Fruit fly (Drosophila melanogaster) Kc167 (cell line): ENCODE results near the gene CG13062.

Source experiments
- Myc ChIP-seq: fragments of >200 bp; optimal IDR thresholded peaks from 2 replicates; lab custom pipeline; 2017; ENCODE audit warnings: missing external identifiers
- Sin3A ChIP-seq: fragments of >200 bp; optimal IDR thresholded peaks from 2 replicates; lab custom pipeline; 2018; ENCODE audit warnings: missing external identifiers
- h ChIP-seq: fragments of >200 bp; optimal IDR thresholded peaks from 3 replicates; lab custom pipeline; 2018; ENCODE audit warnings: missing external identifiers
- insv ChIP-seq: fragments of >200 bp; optimal IDR thresholded peaks from 3 replicates; lab custom pipeline; 2018; ENCODE audit warnings: missing external identifiers
- psq ChIP-seq: fragments of >200 bp; optimal IDR thresholded peaks from 2 replicates; lab custom pipeline; 2017; ENCODE audit warnings: missing external identifiers
- ttk ChIP-seq: sonication (Bioruptor generic); optimal IDR thresholded peaks from 2 replicates; lab custom pipeline; 2017; ENCODE audit warnings: missing external identifiers

dm6 chr3L:16303078-16303477, 11.0 kb upstream of the CG13062 start, which contains the start of gene CG13044:
- TF ChIP-seq psq (lab: Kevin White, UChicago) (no peak), ttk (lab: Kevin White, UChicago) (no peak), Sin3A (lab: Kevin White, UChicago) (no peak), h (lab: Kevin White, UChicago) (no peak), insv (lab: Kevin White, UChicago) (no peak), Myc (no peak)
